Worm (Caenorhabditis elegans): Measurements from ENCODE around the gene acr-9.

DNA sequence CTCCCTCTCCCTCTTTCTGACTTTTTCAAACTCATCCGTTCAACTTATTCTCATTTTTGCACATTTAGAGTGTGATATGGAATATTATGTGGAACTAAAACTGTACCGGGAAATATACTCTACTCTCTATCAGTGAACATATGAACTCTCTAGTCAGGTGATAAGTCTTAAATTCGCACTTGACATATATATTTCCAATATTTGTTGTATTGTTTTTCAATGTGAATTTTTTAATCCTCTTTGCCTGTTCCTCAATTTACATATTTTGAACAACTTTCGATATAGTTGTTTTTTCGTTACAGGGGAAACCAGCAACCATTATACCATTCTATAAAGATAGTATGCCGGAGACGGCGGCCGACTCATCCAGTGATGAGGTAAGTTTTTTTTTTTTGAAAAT, 13.5 kb upstream of the acr-9 start, which contains the start of gene C04A11.1:
- no peak for TF ChIP-seq sea-1 (GFP tag; conservative IDR thresholded peaks at IDR 0.05)
- TF ChIP-seq flt-1 (GFP tag; IDR thresholded peaks at IDR 0.05) = no peak
- TF ChIP-seq F13C5.2 (tag; optimal IDR thresholded peaks at IDR 0.05) = no peak
- no peak for TF ChIP-seq ama-1 (optimal IDR thresholded peaks at IDR 0.05)
- TF ChIP-seq tra-4 (tag; optimal IDR thresholded peaks at IDR 0.05) = no peak
- TF ChIP-seq hmg-4 (GFP tag; optimal IDR thresholded peaks at IDR 0.05) = no peak
- TF ChIP-seq hnd-1 (tag; optimal IDR thresholded peaks at IDR 0.05) = no peak
- TF ChIP-seq ets-7 (tag; optimal IDR thresholded peaks at IDR 0.05) = no peak
- no peak for TF ChIP-seq B0310.2 (tag; optimal IDR thresholded peaks at IDR 0.05)
- TF ChIP-seq ceh-36 (tag; optimal IDR thresholded peaks at IDR 0.05) = no peak
- TF ChIP-seq hmbx-1 (tag; optimal IDR thresholded peaks at IDR 0.05) = no peak

All from whole organism, early embryonic.